Fruit fly (Drosophila melanogaster) whole organism, embryonic: ENCODE data around the gene fliI.

ENCODE experiments used
- B-H1 ChIP-seq: fragments of 200-800 bp; sonication (Bioruptor generic); IDR thresholded peaks from 3 replicates; pipeline ENCODE4 v1.3.6; 2022; ENCODE audit warnings: missing biosample characterization, missing genetic modification characterization
- BEAF-32 ChIP-seq: fragments of 200-800 bp; sonication (Bioruptor generic); optimal IDR thresholded peaks from 3 replicates; lab custom pipeline; 2017; ENCODE audit warnings: missing biosample characterization, missing genetic modification characterization, mild to moderate bottlenecking, moderate library complexity, missing genetic modification reagents
- Bgb ChIP-seq: fragments of 200-800 bp; sonication (Bioruptor generic); IDR thresholded peaks from 2 replicates; pipeline ENCODE4 v1.3.6; 2022; ENCODE audit warnings: missing biosample characterization, missing genetic modification characterization; ENCODE audit not compliant: partially characterized antibody
- CG11247 ChIP-seq: fragments of 200-800 bp; sonication (Bioruptor generic); IDR thresholded peaks from 2 replicates; pipeline ENCODE4 v1.3.6; 2022; ENCODE audit warnings: missing biosample characterization, missing genetic modification characterization
- CG12659 ChIP-seq: fragments of 200-800 bp; sonication (Bioruptor generic); optimal IDR thresholded peaks from 3 replicates; lab custom pipeline; 2017; ENCODE audit warnings: mild to moderate bottlenecking, missing biosample characterization, missing genetic modification reagents, missing genetic modification characterization
- CG13287 ChIP-seq: fragments of 200-800 bp; sonication (Bioruptor generic); IDR thresholded peaks from 2 replicates; pipeline ENCODE4 v1.3.6; 2022; ENCODE audit warnings: missing biosample characterization, missing genetic modification characterization; ENCODE audit not compliant: partially characterized antibody
- CG15601 ChIP-seq: fragments of 200-800 bp; sonication (Bioruptor generic); optimal IDR thresholded peaks from 3 replicates; lab custom pipeline; 2019; ENCODE audit warnings: missing biosample characterization, mild to moderate bottlenecking, missing genetic modification characterization, moderate library complexity
- CG17385 ChIP-seq: fragments of 200-800 bp; sonication (Bioruptor generic); optimal IDR thresholded peaks from 3 replicates; lab custom pipeline; 2018; ENCODE audit warnings: missing biosample characterization, mild to moderate bottlenecking, missing genetic modification characterization
- CG2129 ChIP-seq: fragments of 200-800 bp; sonication (Bioruptor generic); IDR thresholded peaks from 2 replicates; pipeline ENCODE4 v1.3.6; 2022; ENCODE audit warnings: missing biosample characterization, missing genetic modification characterization; ENCODE audit not compliant: partially characterized antibody
- CG2199 ChIP-seq: fragments of 200-800 bp; sonication (Bioruptor generic); IDR thresholded peaks from 3 replicates; pipeline ENCODE4 v1.3.6; 2022; ENCODE audit warnings: missing biosample characterization, missing genetic modification characterization
- CG2889 ChIP-seq: fragments of 200-800 bp; sonication (Bioruptor generic); IDR thresholded peaks from 3 replicates; pipeline ENCODE4 v1.3.6; 2022; ENCODE audit warnings: missing biosample characterization, missing genetic modification characterization
- CG34422 ChIP-seq: fragments of 200-800 bp; sonication (Bioruptor generic); IDR thresholded peaks from 3 replicates; pipeline ENCODE4 v1.3.6; 2022; ENCODE audit warnings: missing biosample characterization, missing genetic modification characterization
- CG3847 ChIP-seq: fragments of 200-800 bp; sonication (Bioruptor generic); IDR thresholded peaks from 2 replicates; pipeline ENCODE4 v1.3.6; 2022; ENCODE audit warnings: missing biosample characterization, missing genetic modification characterization
- CG6175 ChIP-seq: fragments of 200-800 bp; sonication (Bioruptor generic); IDR thresholded peaks from 3 replicates; pipeline ENCODE4 v1.3.6; 2022; ENCODE audit warnings: missing biosample characterization, missing genetic modification characterization
- CG7271 ChIP-seq: fragments of 200-800 bp; sonication (Bioruptor generic); optimal IDR thresholded peaks from 2 replicates; lab custom pipeline; 2018; ENCODE audit warnings: missing biosample characterization, mild to moderate bottlenecking, missing genetic modification characterization, moderate library complexity
- CG9437 ChIP-seq: fragments of 200-800 bp; sonication (Bioruptor generic); optimal IDR thresholded peaks from 2 replicates; lab custom pipeline; 2018; ENCODE audit warnings: missing biosample characterization, mild to moderate bottlenecking, missing genetic modification characterization
- Dbx ChIP-seq: fragments of 200-800 bp; sonication (Bioruptor generic); IDR thresholded peaks from 3 replicates; pipeline ENCODE4 v1.3.6; 2022; ENCODE audit warnings: missing biosample characterization, missing genetic modification characterization
- Drgx ChIP-seq: fragments of 200-800 bp; sonication (Bioruptor generic); IDR thresholded peaks from 2 replicates; pipeline ENCODE4 v1.3.6; 2022; ENCODE audit warnings: missing biosample characterization, missing genetic modification characterization
- Ets97D ChIP-seq: fragments of 200-800 bp; sonication (Bioruptor generic); optimal IDR thresholded peaks from 3 replicates; lab custom pipeline; 2016; ENCODE audit warnings: missing biosample characterization, missing genetic modification characterization
- Lhr ChIP-seq: fragments of 200-800 bp; sonication (Bioruptor generic); optimal IDR thresholded peaks from 3 replicates; lab custom pipeline; 2017; ENCODE audit warnings: mild to moderate bottlenecking, missing biosample characterization, missing genetic modification reagents, missing genetic modification characterization
- MESR4 ChIP-seq: fragments of 200-800 bp; sonication (Bioruptor generic); optimal IDR thresholded peaks from 2 replicates; lab custom pipeline; 2018; ENCODE audit warnings: missing biosample characterization, mild to moderate bottlenecking, missing genetic modification characterization, moderate library complexity
- Med ChIP-seq: fragments of 200-800 bp; sonication (Bioruptor generic); peaks from one replicate; lab custom pipeline; 2016; ENCODE audit warnings: missing biosample characterization, missing genetic modification characterization, mild to moderate bottlenecking, inconsistent platforms, moderate library complexity
- Nf-YC ChIP-seq: fragments of 200-800 bp; optimal IDR thresholded peaks from 3 replicates; lab custom pipeline; 2019; ENCODE audit warnings: missing biosample characterization, mild to moderate bottlenecking, missing genetic modification characterization, moderate library complexity
- NfI ChIP-seq: fragments of 200-800 bp; sonication (Bioruptor generic); optimal IDR thresholded peaks from 3 replicates; lab custom pipeline; 2018; ENCODE audit warnings: missing biosample characterization, mild to moderate bottlenecking, missing genetic modification characterization, moderate library complexity
- Pdp1 ChIP-seq, 2 experiments: fragments of 200-800 bp; sonication (Bioruptor generic); optimal IDR thresholded peaks; 3 replicates each; lab custom pipeline; 2016; ENCODE audit warnings: missing biosample characterization in 2 of 2, missing genetic modification characterization in 2 of 2, mild to moderate bottlenecking in 1 of 2, moderate library complexity in 1 of 2
- Sin3A ChIP-seq: fragments of >200 bp; optimal IDR thresholded peaks from 2 replicates; lab custom pipeline; 2018
- Spps ChIP-seq: fragments of 200-800 bp; sonication (Bioruptor generic); optimal IDR thresholded peaks from 2 replicates; lab custom pipeline; 2018; ENCODE audit warnings: missing biosample characterization, mild to moderate bottlenecking, missing genetic modification characterization
- Sry-β ChIP-seq: fragments of 200-800 bp; sonication (Bioruptor generic); optimal IDR thresholded peaks from 2 replicates; lab custom pipeline; 2018; ENCODE audit warnings: missing biosample characterization, mild to moderate bottlenecking, missing genetic modification characterization, moderate library complexity
- al ChIP-seq: fragments of 200-800 bp; sonication (Bioruptor generic); IDR thresholded peaks from 2 replicates; pipeline ENCODE4 v1.3.6; 2022; ENCODE audit warnings: missing biosample characterization, missing genetic modification characterization
- amos ChIP-seq: fragments of 200-800 bp; sonication (Bioruptor generic); IDR thresholded peaks from 2 replicates; pipeline ENCODE4 v1.3.6; 2022; ENCODE audit warnings: missing biosample characterization, missing genetic modification characterization; ENCODE audit not compliant: partially characterized antibody
- bigmax ChIP-seq: fragments of 200-800 bp; sonication (Bioruptor generic); optimal IDR thresholded peaks from 2 replicates; lab custom pipeline; 2018; ENCODE audit warnings: missing biosample characterization, mild to moderate bottlenecking, missing genetic modification characterization
- bsh ChIP-seq, 2 experiments: fragments of 200-800 bp; sonication (Bioruptor generic); optimal IDR thresholded peaks; 2 replicates each; lab custom pipeline; 2017 to 2018; ENCODE audit warnings: mild to moderate bottlenecking in 2 of 2, missing biosample characterization in 2 of 2, missing genetic modification characterization in 2 of 2, moderate library complexity in 1 of 2
- btn ChIP-seq: fragments of 200-800 bp; sonication (Bioruptor generic); optimal IDR thresholded peaks from 2 replicates; lab custom pipeline; 2016; ENCODE audit warnings: missing biosample characterization, missing genetic modification characterization
- cas ChIP-seq: fragments of 200-800 bp; sonication (Bioruptor generic); IDR thresholded peaks from 2 replicates; pipeline ENCODE4 v1.3.6; 2022; ENCODE audit warnings: missing biosample characterization, missing genetic modification characterization
- crol ChIP-seq: fragments of 200-800 bp; sonication (Bioruptor generic); IDR thresholded peaks from 2 replicates; pipeline ENCODE4 v1.3.6; 2022; ENCODE audit warnings: missing biosample characterization, missing genetic modification characterization
- ftz-f1 ChIP-seq: fragments of 200-800 bp; sonication (Bioruptor generic); optimal IDR thresholded peaks from 2 replicates; lab custom pipeline; 2016; ENCODE audit warnings: missing biosample characterization, missing genetic modification characterization
- fu2 ChIP-seq: fragments of 200-800 bp; sonication (Bioruptor generic); optimal IDR thresholded peaks from 2 replicates; lab custom pipeline; 2016; ENCODE audit warnings: missing biosample characterization, missing genetic modification characterization
- gem ChIP-seq: fragments of 200-800 bp; sonication (Bioruptor generic); optimal IDR thresholded peaks from 2 replicates; lab custom pipeline; 2019; ENCODE audit warnings: missing biosample characterization, mild to moderate bottlenecking, missing genetic modification characterization, moderate library complexity
- inv ChIP-seq: fragments of 200-800 bp; sonication (Bioruptor generic); IDR thresholded peaks from 2 replicates; pipeline ENCODE4 v1.3.6; 2022; ENCODE audit warnings: missing biosample characterization, missing genetic modification characterization; ENCODE audit not compliant: partially characterized antibody
- knrl ChIP-seq: fragments of 200-800 bp; sonication (Bioruptor generic); IDR thresholded peaks from 3 replicates; pipeline ENCODE4 v1.3.6; 2022; ENCODE audit warnings: missing biosample characterization, missing genetic modification characterization; ENCODE audit not compliant: partially characterized antibody
- nom ChIP-seq: fragments of 200-800 bp; sonication (Bioruptor generic); optimal IDR thresholded peaks from 2 replicates; lab custom pipeline; 2017; ENCODE audit warnings: missing biosample characterization, missing genetic modification characterization, mild to moderate bottlenecking, moderate library complexity, missing genetic modification reagents
- phol ChIP-seq: fragments of 200-800 bp; sonication (Bioruptor generic); optimal IDR thresholded peaks from 3 replicates; lab custom pipeline; 2018; ENCODE audit warnings: missing biosample characterization, mild to moderate bottlenecking, missing genetic modification characterization, moderate library complexity
- pita ChIP-seq: fragments of 200-800 bp; sonication (Bioruptor generic); optimal IDR thresholded peaks from 2 replicates; lab custom pipeline; 2017; ENCODE audit warnings: missing biosample characterization, mild to moderate bottlenecking, missing genetic modification characterization
- pum ChIP-seq: fragments of 200-800 bp; sonication (Bioruptor generic); optimal IDR thresholded peaks from 2 replicates; lab custom pipeline; 2016; ENCODE audit warnings: missing biosample characterization, missing genetic modification characterization
- sens ChIP-seq: fragments of 200-800 bp; sonication (Bioruptor generic); peaks from one replicate; lab custom pipeline; 2016; ENCODE audit warnings: missing biosample characterization, missing genetic modification characterization
- sob ChIP-seq: fragments of 200-800 bp; sonication (Bioruptor generic); IDR thresholded peaks from 2 replicates; pipeline ENCODE4 v1.3.6; 2022; ENCODE audit warnings: missing biosample characterization, missing genetic modification characterization
- stwl ChIP-seq: fragments of 200-800 bp; sonication (Bioruptor generic); optimal IDR thresholded peaks from 3 replicates; lab custom pipeline; 2018; ENCODE audit warnings: missing biosample characterization, mild to moderate bottlenecking, missing genetic modification characterization, moderate library complexity
- zen ChIP-seq: fragments of 200-800 bp; sonication (Bioruptor generic); optimal IDR thresholded peaks from 3 replicates; lab custom pipeline; 2018; ENCODE audit warnings: missing biosample characterization, mild to moderate bottlenecking, missing genetic modification characterization, moderate library complexity

The fliI gene

dm6 chrX:21357810-21358671 is 18.5 kb downstream of the fliI start, which contains the start of gene Septin1:
Gene Septin1 (plus strand): TSS chrX:21358286.
- TF ChIP-seq CG11247 (GFP tag; lab: Robert Waterston, UW) (no peak), knrl (GFP tag; lab: Robert Waterston, UW) (peak; percentile 30; the same call in 1 of the 3 replicates), inv (GFP tag; lab: Robert Waterston, UW) (no peak), CG7271 (tag; lab: Kevin White, UChicago) (no peak), BEAF-32 (GFP tag; lab: Kevin White, UChicago) (peak; percentile 40), NfI (GFP tag; lab: Kevin White, UChicago) (no peak), Drgx (GFP tag; lab: Robert Waterston, UW) (no peak), al (no peak), Ets97D (GFP tag; lab: Kevin White, UChicago) (peak; percentile 4), bigmax (GFP tag; lab: Kevin White, UChicago) (no peak), CG34422 (GFP tag; lab: Robert Waterston, UW) (peak; percentile 22; the same call in 1 of the 3 replicates), amos (GFP tag; lab: Robert Waterston, UW) (peak; percentile 49; the same call in 1 of the 2 replicates), crol (GFP tag; lab: Robert Waterston, UW) (0 out of 2 replicates have a peak, but pooled peaks have one; percentile 35), sens (GFP tag; lab: Kevin White, UChicago) (peak; percentile 50), fu2 (GFP tag; lab: Kevin White, UChicago) (no peak), cas (GFP tag; lab: Robert Waterston, UW) (no peak), pita (GFP tag; lab: Kevin White, UChicago) (peak; percentile 13), sob (GFP tag; lab: Robert Waterston, UW) (no peak), CG15601 (tag; lab: Kevin White, UChicago) (peak; percentile 47), CG17385 (GFP tag; lab: Kevin White, UChicago) (no peak), nom (GFP tag; lab: Kevin White, UChicago) (peak; percentile 56), CG6175 (GFP tag; lab: Robert Waterston, UW) (no peak), stwl (tag; lab: Kevin White, UChicago) (peak; percentile 28), CG2889 (no peak), CG9437 (GFP tag; lab: Kevin White, UChicago) (peak; percentile 46), CG13287 (GFP tag; lab: Robert Waterston, UW) (peak; percentile 31; the same call in 1 of the 2 replicates), pum (no peak), Lhr (GFP tag; lab: Kevin White, UChicago) (peak; percentile 86), bsh (GFP tag; optimal IDR thresholded peaks at IDR 0.05; lab: Kevin White, UChicago) (peak in 1 of 2 experiments; percentile 4), zen (tag; lab: Kevin White, UChicago) (no peak), MESR4 (GFP tag; lab: Kevin White, UChicago) (peak; percentile 54), Sin3A (peak; percentile 14), Bgb (GFP tag; lab: Robert Waterston, UW) (0 out of 2 replicates have a peak, but pooled peaks have one; percentile 40), Pdp1 (GFP tag; optimal IDR thresholded peaks at IDR 0.05; lab: Kevin White, UChicago) (peak in 1 of 2 experiments; percentile 18), CG3847 (GFP tag; lab: Robert Waterston, UW) (peak; percentile 43), Spps (tag; lab: Kevin White, UChicago) (no peak), B-H1 (GFP tag; lab: Robert Waterston, UW) (no peak), Nf-YC (tag; lab: Kevin White, UChicago) (peak; percentile 10), btn (GFP tag; lab: Kevin White, UChicago) (no peak), Sry-β (GFP tag; lab: Kevin White, UChicago) (no peak), gem (tag; lab: Kevin White, UChicago) (no peak), Dbx (GFP tag; lab: Robert Waterston, UW) (no peak), phol (tag; lab: Kevin White, UChicago) (peak; percentile 48), Med (GFP tag; lab: Kevin White, UChicago) (peak; percentile 9), ftz-f1 (GFP tag; lab: Kevin White, UChicago) (no peak), CG2199 (GFP tag; lab: Robert Waterston, UW) (no peak), CG12659 (peak; percentile 54), CG2129 (GFP tag; lab: Robert Waterston, UW) (no peak)
